Fruit fly (Drosophila melanogaster) whole organism, embryonic: ENCODE measurements around the gene CG10576.

Experiments used
- Asciz ChIP-seq: fragments of 200-800 bp; sonication (Bioruptor generic); optimal IDR thresholded peaks from 2 replicates; lab custom pipeline; 2017; ENCODE audit warnings: missing biosample characterization, mild to moderate bottlenecking, missing genetic modification characterization, missing genetic modification reagents
- CG10462 ChIP-seq: fragments of 200-800 bp; sonication (Bioruptor generic); optimal IDR thresholded peaks from 2 replicates; lab custom pipeline; 2016; ENCODE audit warnings: missing biosample characterization, missing genetic modification characterization
- CG10959 ChIP-seq: fragments of 200-800 bp; sonication (Bioruptor generic); IDR thresholded peaks from 2 replicates; pipeline ENCODE4 v1.3.6; 2022; ENCODE audit warnings: missing biosample characterization, missing genetic modification characterization
- CG12769 ChIP-seq: fragments of 200-800 bp; sonication (Bioruptor generic); optimal IDR thresholded peaks from 2 replicates; lab custom pipeline; 2019; ENCODE audit warnings: missing biosample characterization, mild to moderate bottlenecking, missing genetic modification characterization, moderate library complexity
- CG14050 ChIP-seq: fragments of 200-800 bp; sonication (Bioruptor generic); IDR thresholded peaks from 3 replicates; pipeline ENCODE4 v1.3.6; 2022; ENCODE audit warnings: missing biosample characterization, missing genetic modification characterization
- CG6175 ChIP-seq: fragments of 200-800 bp; sonication (Bioruptor generic); IDR thresholded peaks from 3 replicates; pipeline ENCODE4 v1.3.6; 2022; ENCODE audit warnings: missing biosample characterization, missing genetic modification characterization
- CG9727 ChIP-seq: fragments of 200-800 bp; sonication (Bioruptor generic); optimal IDR thresholded peaks from 3 replicates; lab custom pipeline; 2017; ENCODE audit warnings: missing biosample characterization, mild to moderate bottlenecking, missing genetic modification characterization
- al ChIP-seq: fragments of 200-800 bp; sonication (Bioruptor generic); IDR thresholded peaks from 2 replicates; pipeline ENCODE4 v1.3.6; 2022; ENCODE audit warnings: missing biosample characterization, missing genetic modification characterization
- eve ChIP-seq, 2 experiments: fragments of >200 bp; optimal IDR thresholded peaks; 2 replicates each; lab custom pipeline; 2017; ENCODE audit warnings: missing biosample characterization in 2 of 2, missing genetic modification characterization in 2 of 2
- gro ChIP-seq: fragments of 200-800 bp; sonication (Bioruptor generic); optimal IDR thresholded peaks from 2 replicates; lab custom pipeline; 2016; ENCODE audit warnings: missing biosample characterization, missing genetic modification characterization
- pan ChIP-seq, 4 experiments: fragments of >200 bp in 3 of 4; fragments of 200-800 bp in 1 of 4; sonication (Bioruptor generic) in 1 of 4; optimal IDR thresholded peaks in 3 of 4; IDR thresholded peaks in 1 of 4; 2 replicates each; pipeline versions ENCODE4 v1.3.6 to Lab custom; 2017 to 2022; ENCODE audit warnings: missing biosample characterization in 2 of 4, missing genetic modification characterization in 2 of 4, mixed read lengths in 1 of 4
- ttk ChIP-seq: fragments of 200-800 bp; sonication (Bioruptor generic); IDR thresholded peaks from 2 replicates; pipeline ENCODE4 v2.1.2; 2022; ENCODE audit warnings: missing biosample characterization, missing genetic modification characterization

- TF ChIP-seq gro (no peak), CG9727 (GFP tag; lab: Kevin White, UChicago) (no peak), CG10959 (GFP tag; lab: Robert Waterston, UW) (no peak), CG14050 (GFP tag; lab: Robert Waterston, UW) (no peak), CG10462 (GFP tag; lab: Kevin White, UChicago) (no peak), eve (GFP tag; optimal IDR thresholded peaks at IDR 0.05; lab: Kevin White, UChicago) (no peak), CG6175 (GFP tag; lab: Robert Waterston, UW) (no peak), al (GFP tag; lab: Robert Waterston, UW) (no peak), CG12769 (tag; lab: Kevin White, UChicago) (no peak), ttk (GFP tag; lab: Robert Waterston, UW) (no peak), Asciz (GFP tag; lab: Kevin White, UChicago) (no peak), pan (optimal IDR thresholded peaks at IDR 0.05; lab: Kevin White, UChicago) (no peak), pan (GFP tag; optimal IDR thresholded peaks at IDR 0.05 in 1 of 2, IDR thresholded peaks at IDR 0.05 in 1 of 2) (no peak)
Measured at dm6 chr3L:5749616-5750336, 15.7 kb downstream of the CG10576 start.
